Worm (Caenorhabditis elegans) whole organism, early embryonic: ENCODE measurements around the gene D1086.5.

Source experiments
- B0310.2 ChIP-seq: sonication (generic microtip); optimal IDR thresholded peaks from 2 replicates; lab custom pipeline; 2016; ENCODE audit warnings: mild to moderate bottlenecking, missing genetic modification characterization, missing compliant biosample characterization
- ama-1 ChIP-seq: fragments of 150-350 bp; optimal IDR thresholded peaks from 2 replicates; lab custom pipeline; 2014
- ceh-36 ChIP-seq: sonication (generic microtip); optimal IDR thresholded peaks from 2 replicates; lab custom pipeline; 2016; ENCODE audit warnings: missing genetic modification characterization, inconsistent platforms, missing compliant biosample characterization
- ets-7 ChIP-seq: sonication (generic microtip); optimal IDR thresholded peaks from 2 replicates; lab custom pipeline; 2016; ENCODE audit warnings: missing genotype, missing genetic modification characterization, missing compliant biosample characterization
- flt-1 ChIP-seq: fragments of 200-800 bp; sonication (Bioruptor generic); IDR thresholded peaks from 2 replicates; pipeline ENCODE4 v1.3.6; 2022; ENCODE audit warnings: missing genetic modification characterization, missing compliant biosample characterization
- hmbx-1 ChIP-seq: sonication (generic microtip); optimal IDR thresholded peaks from 2 replicates; lab custom pipeline; 2016; ENCODE audit warnings: mild to moderate bottlenecking, missing genetic modification characterization, missing compliant biosample characterization
- hmg-4 ChIP-seq: fragments of 200-800 bp; sonication (Bioruptor generic); optimal IDR thresholded peaks from 2 replicates; lab custom pipeline; 2018; ENCODE audit warnings: mild to moderate bottlenecking, missing genetic modification characterization, missing compliant biosample characterization
- hnd-1 ChIP-seq: sonication (generic microtip); optimal IDR thresholded peaks from 2 replicates; lab custom pipeline; 2016; ENCODE audit warnings: missing genetic modification characterization, missing compliant biosample characterization
- sea-1 ChIP-seq: fragments of 200-800 bp; sonication (Bioruptor generic); conservative IDR thresholded peaks from 2 replicates; pipeline ENCODE4 v1.3.6; 2022; ENCODE audit warnings: missing genetic modification characterization, missing compliant biosample characterization
- tra-4 ChIP-seq: sonication (generic microtip); optimal IDR thresholded peaks from 2 replicates; lab custom pipeline; 2017; ENCODE audit warnings: missing genetic modification characterization, missing compliant biosample characterization

ce11 chrV:14067816-14068296 lies 22.3 kb downstream of the D1086.5 start, which contains the start of gene D1086.17:
- TF ChIP-seq ama-1 (lab: Kevin White, UChicago) (no peak), flt-1 (no peak), hmbx-1 (no peak), hnd-1 (no peak), ets-7 (tag; lab: Kevin White, UChicago) (no peak), hmg-4 (GFP tag; lab: Kevin White, UChicago) (no peak), sea-1 (no peak), tra-4 (no peak), B0310.2 (tag; lab: Kevin White, UChicago) (no peak), ceh-36 (tag; lab: Kevin White, UChicago) (no peak)
